Worm (Caenorhabditis elegans) whole organism, late embryonic: Measurements from ENCODE around the gene T11G6.5.

Experiments used
- C08G9.2 ChIP-seq: sonication (generic microtip); optimal IDR thresholded peaks from 2 replicates; lab custom pipeline; 2016; ENCODE audit warnings: mild to moderate bottlenecking, missing genetic modification characterization, moderate library complexity, missing compliant biosample characterization
- F13H6.1 ChIP-seq: sonication (generic microtip); optimal IDR thresholded peaks from 2 replicates; lab custom pipeline; 2016; ENCODE audit warnings: missing genetic modification characterization, missing compliant biosample characterization
- K02D7.2 ChIP-seq: sonication (generic microtip); optimal IDR thresholded peaks from 2 replicates; lab custom pipeline; 2017; ENCODE audit warnings: mild to moderate bottlenecking, missing genetic modification characterization, missing compliant biosample characterization
- K09A11.1 ChIP-seq: sonication (generic microtip); optimal IDR thresholded peaks from 2 replicates; lab custom pipeline; 2017; ENCODE audit warnings: antibody characterized with exemption, mild to moderate bottlenecking, missing genetic modification characterization, missing compliant biosample characterization; ENCODE audit not compliant: insufficient read depth
- Y22D7AL.16 ChIP-seq: sonication (generic microtip); optimal IDR thresholded peaks from 2 replicates; lab custom pipeline; 2016; ENCODE audit warnings: missing genetic modification characterization, missing compliant biosample characterization
- ahr-1 ChIP-seq: sonication (generic microtip); optimal IDR thresholded peaks from 2 replicates; lab custom pipeline; 2016; ENCODE audit warnings: missing genetic modification characterization, missing compliant biosample characterization
- ama-1 ChIP-seq: fragments of 150-350 bp; optimal IDR thresholded peaks from 2 replicates; lab custom pipeline; 2014
- ceh-18 ChIP-seq: sonication (generic microtip); optimal IDR thresholded peaks from 2 replicates; lab custom pipeline; 2016; ENCODE audit warnings: missing genetic modification characterization, missing compliant biosample characterization
- ceh-19 ChIP-seq: fragments of 200-800 bp; sonication (Bioruptor generic); optimal IDR thresholded peaks from 2 replicates; lab custom pipeline; 2018; ENCODE audit warnings: mild to moderate bottlenecking, missing genetic modification characterization, missing compliant biosample characterization
- ceh-24 ChIP-seq: sonication (generic microtip); optimal IDR thresholded peaks from 2 replicates; lab custom pipeline; 2016; ENCODE audit warnings: mild to moderate bottlenecking, missing genetic modification characterization, missing compliant biosample characterization
- ceh-30 ChIP-seq: fragments of 150-350 bp; optimal IDR thresholded peaks from 2 replicates; lab custom pipeline; 2014; ENCODE audit warnings: missing biosample characterization, missing genetic modification characterization
- ceh-34 ChIP-seq: sonication (generic microtip); optimal IDR thresholded peaks from 2 replicates; lab custom pipeline; 2016; ENCODE audit warnings: mild to moderate bottlenecking, missing genetic modification characterization, missing compliant biosample characterization
- ceh-45 ChIP-seq: fragments of 200-800 bp; sonication (Bioruptor generic); IDR thresholded peaks from 2 replicates; pipeline ENCODE4 v1.3.6; 2022; ENCODE audit warnings: missing genetic modification reagents, missing genetic modification characterization, missing compliant biosample characterization
- ceh-9 ChIP-seq: sonication (generic microtip); optimal IDR thresholded peaks from 2 replicates; lab custom pipeline; 2016; ENCODE audit warnings: mild to moderate bottlenecking, missing genetic modification characterization, inconsistent platforms, missing compliant biosample characterization
- dmd-4 ChIP-seq: sonication (generic microtip); optimal IDR thresholded peaks from 2 replicates; lab custom pipeline; 2016; ENCODE audit warnings: borderline replicate concordance, missing genetic modification characterization, missing compliant biosample characterization
- elt-4 ChIP-seq: sonication (generic microtip); optimal IDR thresholded peaks from 2 replicates; lab custom pipeline; 2016; ENCODE audit warnings: missing genetic modification characterization, missing compliant biosample characterization
- fkh-10 ChIP-seq: fragments of 150-350 bp; optimal IDR thresholded peaks from 2 replicates; lab custom pipeline; 2014; ENCODE audit warnings: missing biosample characterization, missing genetic modification reagents, missing genetic modification characterization
- hlh-13 ChIP-seq: fragments of 200-800 bp; sonication (Bioruptor generic); optimal IDR thresholded peaks from 2 replicates; lab custom pipeline; 2018; ENCODE audit warnings: mild to moderate bottlenecking, missing genetic modification characterization, missing compliant biosample characterization
- lim-6 ChIP-seq: sonication (generic microtip); optimal IDR thresholded peaks from 2 replicates; lab custom pipeline; 2016; ENCODE audit warnings: missing genetic modification characterization, missing compliant biosample characterization
- madf-2 ChIP-seq: sonication (generic microtip); optimal IDR thresholded peaks from 2 replicates; lab custom pipeline; 2017; ENCODE audit warnings: missing genetic modification characterization, missing compliant biosample characterization
- nfya-1 ChIP-seq: sonication (generic microtip); optimal IDR thresholded peaks from 2 replicates; lab custom pipeline; 2017; ENCODE audit warnings: missing genetic modification characterization, mild to moderate bottlenecking, missing compliant biosample characterization, antibody characterized with exemption, moderate library complexity
- nhr-11 ChIP-seq: fragments of 150-350 bp; optimal IDR thresholded peaks from 2 replicates; lab custom pipeline; 2014; ENCODE audit warnings: missing biosample characterization, missing genetic modification characterization
- nhr-232 ChIP-seq: sonication (generic microtip); optimal IDR thresholded peaks from 2 replicates; lab custom pipeline; 2016; ENCODE audit warnings: missing genetic modification characterization, missing compliant biosample characterization
- pag-3 ChIP-seq: sonication (generic microtip); optimal IDR thresholded peaks from 2 replicates; lab custom pipeline; 2016; ENCODE audit warnings: missing compliant biosample characterization, missing genetic modification characterization, borderline replicate concordance
- pat-9 ChIP-seq: fragments of 200-800 bp; sonication (Bioruptor generic); optimal IDR thresholded peaks from 2 replicates; lab custom pipeline; 2018; ENCODE audit warnings: mild to moderate bottlenecking, missing genetic modification characterization, moderate library complexity, missing compliant biosample characterization
- pax-1 ChIP-seq: fragments of 150-350 bp; optimal IDR thresholded peaks from 2 replicates; lab custom pipeline; 2014; ENCODE audit warnings: missing biosample characterization, missing genetic modification characterization
- pha-2 ChIP-seq: sonication (generic microtip); optimal IDR thresholded peaks from 2 replicates; lab custom pipeline; 2017; ENCODE audit warnings: mild to moderate bottlenecking, missing genetic modification characterization, missing compliant biosample characterization
- pha-4 ChIP-seq: fragments of 150-350 bp; optimal IDR thresholded peaks from 2 replicates; lab custom pipeline; 2018; ENCODE audit warnings: missing biosample characterization, missing genetic modification reagents, missing genetic modification characterization
- ref-2 ChIP-seq: sonication (generic microtip); optimal IDR thresholded peaks from 2 replicates; lab custom pipeline; 2016; ENCODE audit warnings: missing genetic modification characterization, missing compliant biosample characterization
- rnt-1 ChIP-seq: sonication (generic microtip); optimal IDR thresholded peaks from 2 replicates; lab custom pipeline; 2016; ENCODE audit warnings: missing genetic modification characterization, missing compliant biosample characterization
- tbx-7 ChIP-seq: sonication (generic microtip); optimal IDR thresholded peaks from 2 replicates; lab custom pipeline; 2016; ENCODE audit warnings: missing genotype, missing genetic modification characterization, missing compliant biosample characterization
- ttx-3 ChIP-seq: sonication (generic microtip); optimal IDR thresholded peaks from 2 replicates; lab custom pipeline; 2016; ENCODE audit warnings: missing genetic modification reagents, missing genetic modification characterization, missing compliant biosample characterization
- unc-86 ChIP-seq: sonication (generic microtip); optimal IDR thresholded peaks from 2 replicates; lab custom pipeline; 2016; ENCODE audit warnings: missing genetic modification characterization, missing compliant biosample characterization
- zip-5 ChIP-seq: sonication (generic microtip); optimal IDR thresholded peaks from 2 replicates; lab custom pipeline; 2016; ENCODE audit warnings: missing genetic modification characterization, missing compliant biosample characterization
- ztf-16 ChIP-seq: sonication (generic microtip); optimal IDR thresholded peaks from 2 replicates; lab custom pipeline; 2017; ENCODE audit warnings: missing genetic modification characterization, missing compliant biosample characterization

Gene T11G6.5

DNA sequence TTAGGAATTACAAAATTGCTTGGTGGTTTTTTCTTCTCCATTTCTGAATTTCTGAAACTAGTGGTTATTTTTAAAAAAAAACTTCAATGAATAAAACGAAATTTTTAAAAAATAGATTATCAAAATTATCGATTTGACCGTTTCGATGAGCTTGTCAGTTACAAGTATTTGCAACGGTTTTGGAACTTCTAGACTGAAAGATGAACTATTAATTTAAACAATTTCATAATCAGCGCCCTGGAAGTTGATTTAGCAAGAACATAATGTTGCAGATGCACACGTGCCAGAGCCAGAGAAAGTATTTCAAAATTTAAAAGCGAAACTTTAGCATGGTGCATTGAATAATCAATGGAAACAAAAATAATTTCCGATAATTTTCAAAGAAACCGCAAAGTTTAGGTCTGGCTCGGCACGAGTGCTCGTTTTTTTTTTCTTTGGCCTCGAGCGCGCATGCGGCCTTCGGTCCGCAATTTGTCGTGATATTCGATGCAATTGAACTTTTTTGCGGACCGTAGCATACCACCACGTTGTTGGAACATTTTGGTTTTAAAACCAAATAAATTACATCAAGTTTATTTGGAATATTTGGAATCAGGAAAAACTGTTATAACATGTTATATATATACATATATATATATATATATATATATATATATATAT lies at the start of gene T11G6.5:
Gene T11G6.5 (minus strand): TSS at position 51 of the 660 bp plus-strand sequence.
- TF ChIP-seq nfya-1 (peak; percentile 16), pha-4 (tag; lab: Kevin White, UChicago) (no peak)

DNA sequence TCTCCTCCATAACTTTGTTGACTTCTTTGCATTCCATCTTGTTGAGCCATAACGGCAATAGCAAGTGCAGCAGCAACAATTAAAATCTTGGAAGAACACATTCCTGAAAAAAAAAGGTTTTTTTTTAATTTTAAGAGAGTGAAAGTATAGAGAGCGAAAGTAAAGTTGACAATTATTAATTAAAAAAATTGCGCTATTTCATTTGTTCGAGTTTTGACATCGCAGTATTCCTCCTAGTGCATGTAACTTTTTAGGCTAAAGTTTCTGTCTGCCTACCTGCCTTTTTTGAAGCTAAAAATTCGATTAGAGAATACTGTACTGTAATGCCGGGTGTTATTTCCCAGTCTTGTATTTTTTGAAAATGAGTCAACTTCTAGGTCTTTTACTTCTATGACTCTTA lies 49.4 kb upstream of the T11G6.5 start, which contains the start of gene srlf-12:
Gene srlf-12 (minus strand): TSS at position 101 of the 400 bp plus-strand sequence.
- TF ChIP-seq pha-2 (tag; lab: Kevin White, UChicago) (no peak), ref-2 (tag; lab: Kevin White, UChicago) (no peak), ceh-34 (no peak), dmd-4 (tag; lab: Kevin White, UChicago) (no peak), madf-2 (tag; lab: Kevin White, UChicago) (no peak), pag-3 (tag; lab: Kevin White, UChicago) (no peak), zip-5 (tag; lab: Kevin White, UChicago) (no peak), nhr-11 (tag; lab: Kevin White, UChicago) (no peak), ceh-45 (no peak), lim-6 (no peak), ceh-19 (GFP tag; lab: Kevin White, UChicago) (no peak), C08G9.2 (no peak), ttx-3 (tag; lab: Kevin White, UChicago) (no peak), F13H6.1 (tag; lab: Kevin White, UChicago) (no peak), pax-1 (tag; lab: Kevin White, UChicago) (no peak), Y22D7AL.16 (no peak), nhr-232 (tag; lab: Kevin White, UChicago) (no peak), nfya-1 (no peak), fkh-10 (GFP tag; lab: Kevin White, UChicago) (no peak)
- TF ChIP-seq, all 69 proteins: peak for 0

DNA sequence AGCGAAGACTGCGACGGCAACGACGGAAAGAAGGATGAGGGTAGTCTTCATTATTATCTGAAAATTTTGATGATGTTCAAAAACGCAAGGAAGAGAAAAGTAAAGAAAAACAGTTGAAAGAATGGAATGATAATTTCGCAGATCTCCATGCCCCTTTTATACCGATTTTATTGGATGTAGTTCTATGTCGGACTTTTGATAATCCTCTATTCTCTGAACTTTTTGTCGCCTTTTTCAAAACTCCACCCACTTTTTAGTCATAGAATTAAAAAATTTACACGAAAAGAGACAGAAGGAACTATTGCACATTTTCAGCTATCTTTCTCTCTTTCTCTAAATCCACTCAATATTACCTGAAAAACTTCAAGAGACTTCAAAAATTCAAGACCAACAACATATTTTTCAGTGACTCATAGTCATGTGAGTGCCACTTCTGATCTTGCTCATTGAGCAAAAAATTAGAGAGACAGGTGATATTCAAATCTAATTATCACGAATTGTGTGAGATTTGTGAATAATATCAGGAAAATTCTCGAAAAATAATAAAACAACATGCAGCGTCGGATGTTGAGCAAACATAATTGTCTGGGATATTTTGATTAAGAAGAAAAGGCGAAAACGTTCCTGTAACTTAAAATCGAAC lies 47.4 kb upstream of the T11G6.5 start, which contains the start of gene F13E9.15:
Gene F13E9.15 (minus strand): TSS at position 51 of the 643 bp plus-strand sequence.
- no peak for TF ChIP-seq K09A11.1 (tag; lab: Kevin White, UChicago)
- TF ChIP-seq tbx-7: no peak
- no peak for TF ChIP-seq Y22D7AL.16
- no peak for TF ChIP-seq ztf-16 (tag; lab: Kevin White, UChicago)
- no peak for TF ChIP-seq pha-4 (tag; lab: Kevin White, UChicago)

DNA sequence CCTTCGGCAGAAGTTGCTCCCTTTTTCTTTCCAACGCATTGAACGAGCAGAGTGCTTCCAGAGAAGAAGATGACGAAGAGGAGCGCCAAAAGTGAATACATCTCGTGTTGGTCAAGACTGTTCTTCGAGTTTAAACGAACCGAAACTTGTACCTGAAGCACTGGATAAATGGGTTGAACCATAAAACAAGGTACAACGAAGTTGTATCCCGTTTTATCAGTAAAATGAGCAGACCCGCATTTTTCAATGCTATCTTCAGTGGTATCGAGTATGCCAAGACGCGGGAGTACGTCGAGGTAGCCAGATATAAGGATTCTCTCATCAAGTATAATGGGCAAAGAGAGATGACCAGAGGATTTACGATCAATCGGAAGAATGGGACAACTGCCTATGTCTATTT lies 44.7 kb upstream of the T11G6.5 start, which contains the start of gene F13E9.16:
Gene F13E9.16 (minus strand): TSS at position 101 of the 400 bp plus-strand sequence.
- TF ChIP-seq ceh-24 (tag; lab: Kevin White, UChicago) (no peak), pat-9 (tag; lab: Kevin White, UChicago) (no peak), ama-1 (no peak), fkh-10 (GFP tag; lab: Kevin White, UChicago) (no peak), ceh-19 (GFP tag; lab: Kevin White, UChicago) (no peak), K02D7.2 (tag; lab: Kevin White, UChicago) (no peak), ceh-30 (tag; lab: Kevin White, UChicago) (no peak), tbx-7 (no peak), ceh-9 (tag; lab: Kevin White, UChicago) (no peak), Y22D7AL.16 (no peak), ceh-18 (no peak), C08G9.2 (no peak), hlh-13 (GFP tag; lab: Kevin White, UChicago) (no peak)
- TF ChIP-seq, all 69 proteins: peak for 0

DNA sequence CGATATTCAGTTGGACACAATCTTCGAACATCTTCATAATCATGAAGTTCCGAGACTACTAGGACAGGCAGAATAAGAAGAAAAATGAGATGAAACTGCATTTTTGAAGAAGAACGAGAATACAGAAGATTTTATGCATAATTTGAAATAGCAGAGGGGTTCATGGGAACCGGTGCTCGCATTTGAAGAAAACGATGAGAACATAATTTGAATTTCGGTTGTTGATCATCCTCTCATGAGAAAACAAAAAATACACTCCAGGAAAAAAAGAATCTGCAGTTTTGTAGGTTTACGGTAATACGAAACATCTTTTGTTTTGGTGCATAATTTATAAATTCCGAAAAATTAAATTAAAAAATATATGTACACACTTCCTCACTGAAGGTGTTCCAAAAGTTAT lies 43.4 kb upstream of the T11G6.5 start, which contains the start of gene srlf-11:
Gene srlf-11 (minus strand): TSS at position 101 of the 400 bp plus-strand sequence.
- TF ChIP-seq unc-86 (no peak), madf-2 (tag; lab: Kevin White, UChicago) (no peak), nfya-1 (no peak), rnt-1 (tag; lab: Kevin White, UChicago) (no peak), nhr-11 (tag; lab: Kevin White, UChicago) (no peak), ceh-19 (GFP tag; lab: Kevin White, UChicago) (no peak), Y22D7AL.16 (no peak), ahr-1 (no peak), zip-5 (tag; lab: Kevin White, UChicago) (no peak), pha-4 (tag; lab: Kevin White, UChicago) (no peak), nhr-232 (tag; lab: Kevin White, UChicago) (no peak), ceh-34 (no peak), elt-4 (no peak)
- TF ChIP-seq, all 69 proteins: peak for 0
